Worm (Caenorhabditis elegans) whole organism, L4 larva: ENCODE measurements around the gene wrt-5.

Experiments
- F26F4.8 ChIP-seq: fragments of 200-800 bp; sonication (Bioruptor generic); conservative IDR thresholded peaks from 2 replicates; pipeline ENCODE4 v1.3.6; 2022; ENCODE audit warnings: missing genetic modification characterization, missing compliant biosample characterization
- F37D6.2 ChIP-seq: sonication (generic microtip); optimal IDR thresholded peaks from 2 replicates; lab custom pipeline; 2016; ENCODE audit warnings: mild to moderate bottlenecking, missing genetic modification characterization, missing compliant biosample characterization
- F49E8.2 ChIP-seq: sonication (generic microtip); optimal IDR thresholded peaks from 2 replicates; lab custom pipeline; 2016; ENCODE audit warnings: missing compliant biosample characterization, mild to moderate bottlenecking, missing genetic modification characterization, borderline replicate concordance
- R02D3.7 ChIP-seq: fragments of 150-350 bp; sonication (generic microtip); optimal IDR thresholded peaks from 3 replicates; lab custom pipeline; 2014; ENCODE audit warnings: missing biosample characterization, missing genetic modification characterization
- T20F7.1 ChIP-seq: fragments of 200-800 bp; sonication (Bioruptor generic); optimal IDR thresholded peaks from 2 replicates; lab custom pipeline; 2018; ENCODE audit warnings: mild to moderate bottlenecking, missing genetic modification characterization, missing compliant biosample characterization
- T26A8.4 ChIP-seq: fragments of 200-800 bp; sonication (Bioruptor generic); IDR thresholded peaks from 2 replicates; pipeline ENCODE4 v1.3.6; 2022; ENCODE audit warnings: missing genetic modification characterization, missing compliant biosample characterization
- Y105C5A.15 ChIP-seq: fragments of 200-800 bp; sonication (Bioruptor generic); IDR thresholded peaks from 2 replicates; pipeline ENCODE4 v1.3.6; 2022; ENCODE audit warnings: missing genetic modification characterization, missing compliant biosample characterization
- Y48G9A.11 ChIP-seq: fragments of 200-800 bp; sonication (Bioruptor generic); IDR thresholded peaks from 2 replicates; pipeline ENCODE4 v1.3.6; 2022; ENCODE audit warnings: missing genetic modification reagents, missing genetic modification characterization, missing compliant biosample characterization
- Y5F2A.4 ChIP-seq: fragments of 200-800 bp; sonication (Bioruptor generic); optimal IDR thresholded peaks from 2 replicates; lab custom pipeline; 2018; ENCODE audit warnings: mild to moderate bottlenecking, missing genetic modification characterization, missing compliant biosample characterization
- Y75B8A.6 ChIP-seq: fragments of 200-800 bp; sonication (Bioruptor generic); IDR thresholded peaks from 2 replicates; pipeline ENCODE4 v1.3.6; 2022; ENCODE audit warnings: missing genetic modification reagents, missing genetic modification characterization, missing compliant biosample characterization
- ama-1 ChIP-seq: fragments of 150-350 bp; optimal IDR thresholded peaks from 2 replicates; lab custom pipeline; 2014; ENCODE audit warnings: inconsistent platforms, mixed read lengths
- ceh-20 ChIP-seq: fragments of 200-800 bp; sonication (Bioruptor generic); IDR thresholded peaks from 2 replicates; pipeline ENCODE4 v1.3.6; 2022; ENCODE audit warnings: missing genetic modification reagents, missing genetic modification characterization, missing compliant biosample characterization
- ceh-28 ChIP-seq: fragments of 150-350 bp; optimal IDR thresholded peaks from 2 replicates; lab custom pipeline; 2014; ENCODE audit warnings: missing biosample characterization, missing genetic modification reagents, missing genetic modification characterization
- ceh-44 ChIP-seq: fragments of 200-800 bp; sonication (Bioruptor generic); IDR thresholded peaks from 2 replicates; pipeline ENCODE4 v1.3.6; 2022; ENCODE audit warnings: missing genetic modification reagents, missing genetic modification characterization, missing compliant biosample characterization
- ceh-62 ChIP-seq: sonication (generic microtip); optimal IDR thresholded peaks from 2 replicates; lab custom pipeline; 2017; ENCODE audit warnings: missing biosample characterization, missing genetic modification characterization
- ceh-82 ChIP-seq: sonication (generic microtip); optimal IDR thresholded peaks from 2 replicates; lab custom pipeline; 2017; ENCODE audit warnings: missing biosample characterization, missing genetic modification characterization
- cey-2 ChIP-seq: sonication (generic microtip); optimal IDR thresholded peaks from 3 replicates; lab custom pipeline; 2017; ENCODE audit warnings: missing genetic modification characterization, mild to moderate bottlenecking, missing compliant biosample characterization, antibody characterized with exemption, borderline replicate concordance; ENCODE audit not compliant: insufficient read depth
- ctbp-1 ChIP-seq: fragments of 200-800 bp; sonication (Bioruptor generic); IDR thresholded peaks from 2 replicates; pipeline ENCODE4 v1.3.6; 2022; ENCODE audit warnings: missing genetic modification reagents, missing genetic modification characterization, missing compliant biosample characterization
- daf-16 ChIP-seq, 3 experiments: sonication (generic microtip); optimal IDR thresholded peaks; 2 replicates each; lab custom pipeline; 2016 to 2017; ENCODE audit warnings: missing genetic modification characterization in 3 of 3, missing genetic modification reagents in 3 of 3, mild to moderate bottlenecking in 2 of 3, missing compliant biosample characterization in 2 of 3, missing biosample characterization in 1 of 3, moderate library complexity in 1 of 3
- daf-19 ChIP-seq: fragments of 200-800 bp; sonication (Bioruptor generic); conservative IDR thresholded peaks from 2 replicates; pipeline ENCODE4 v1.3.6; 2022; ENCODE audit warnings: missing genetic modification characterization, missing compliant biosample characterization
- dmd-6 ChIP-seq: fragments of 200-800 bp; sonication (Bioruptor generic); IDR thresholded peaks from 2 replicates; pipeline ENCODE4 v1.3.6; 2022; ENCODE audit warnings: missing genetic modification reagents, missing genetic modification characterization, missing compliant biosample characterization
- dmd-9 ChIP-seq: fragments of 200-800 bp; sonication (Bioruptor generic); IDR thresholded peaks from 2 replicates; pipeline ENCODE4 v1.3.6; 2022; ENCODE audit warnings: missing genetic modification reagents, missing genetic modification characterization, missing compliant biosample characterization
- dpl-1 ChIP-seq: fragments of 150-350 bp; optimal IDR thresholded peaks from 2 replicates; lab custom pipeline; 2014; ENCODE audit warnings: missing biosample characterization, missing genetic modification reagents, missing genetic modification characterization
- duxl-1 ChIP-seq: sonication (generic microtip); optimal IDR thresholded peaks from 2 replicates; lab custom pipeline; 2016; ENCODE audit warnings: mild to moderate bottlenecking, missing genetic modification characterization, moderate library complexity, missing compliant biosample characterization; ENCODE audit not compliant: poor library complexity
- dve-1 ChIP-seq: sonication (generic microtip); optimal IDR thresholded peaks from 2 replicates; lab custom pipeline; 2017; ENCODE audit warnings: antibody characterized with exemption, mild to moderate bottlenecking, missing genetic modification characterization, missing compliant biosample characterization; ENCODE audit not compliant: insufficient read depth
- egl-43 ChIP-seq: fragments of 200-800 bp; sonication (Bioruptor generic); IDR thresholded peaks from 2 replicates; pipeline ENCODE4 v1.3.6; 2022; ENCODE audit warnings: missing genetic modification reagents, missing genetic modification characterization, missing compliant biosample characterization
- fkh-10 ChIP-seq: fragments of 150-350 bp; optimal IDR thresholded peaks from 2 replicates; lab custom pipeline; 2014; ENCODE audit warnings: missing biosample characterization, missing genetic modification reagents, missing genetic modification characterization
- fos-1 ChIP-seq: fragments of 150-350 bp; optimal IDR thresholded peaks from 2 replicates; lab custom pipeline; 2014; ENCODE audit warnings: missing biosample characterization, missing genetic modification characterization
- hmg-1.1 ChIP-seq: fragments of 200-800 bp; sonication (Bioruptor generic); IDR thresholded peaks from 2 replicates; pipeline ENCODE4 v1.3.6; 2022; ENCODE audit warnings: missing genetic modification reagents, missing genetic modification characterization, missing compliant biosample characterization
- lim-7 ChIP-seq: fragments of 200-800 bp; sonication (Bioruptor generic); IDR thresholded peaks from 2 replicates; pipeline ENCODE4 v1.3.6; 2022; ENCODE audit warnings: missing genetic modification characterization, missing compliant biosample characterization
- lin-13 ChIP-seq: fragments of 150-350 bp; optimal IDR thresholded peaks from 2 replicates; lab custom pipeline; 2014; ENCODE audit warnings: missing biosample characterization, missing genetic modification reagents, missing genetic modification characterization
- lin-29 ChIP-seq: fragments of 200-800 bp; sonication (Bioruptor generic); IDR thresholded peaks from 2 replicates; pipeline ENCODE4 v1.3.6; 2022; ENCODE audit warnings: missing genetic modification reagents, missing genetic modification characterization, missing compliant biosample characterization
- lin-38 ChIP-seq: fragments of 200-800 bp; sonication (Bioruptor generic); IDR thresholded peaks from 2 replicates; pipeline ENCODE4 v1.3.6; 2022; ENCODE audit warnings: missing genetic modification reagents, missing genetic modification characterization, missing compliant biosample characterization
- lir-3 ChIP-seq: sonication (generic microtip); optimal IDR thresholded peaks from 2 replicates; lab custom pipeline; 2016; ENCODE audit warnings: mild to moderate bottlenecking, missing genetic modification characterization, missing compliant biosample characterization
- lsy-2 ChIP-seq, 2 experiments: fragments of 150-350 bp in 1 of 2; sonication (generic microtip) in 1 of 2; optimal IDR thresholded peaks; 2 replicates each; lab custom pipeline; 2014 to 2017; ENCODE audit warnings: missing biosample characterization in 2 of 2, missing genetic modification characterization in 2 of 2
- madf-5 ChIP-seq, 2 experiments: fragments of 200-800 bp; sonication (Bioruptor generic); IDR thresholded peaks; 2 replicates each; pipeline ENCODE4 v1.3.6; 2022; ENCODE audit warnings: missing compliant biosample characterization in 2 of 2, missing genetic modification characterization in 2 of 2
- mdl-1 ChIP-seq, 2 experiments: fragments of 150-350 bp in 1 of 2; sonication (generic microtip) in 1 of 2; optimal IDR thresholded peaks; 2 replicates each; lab custom pipeline; 2014 to 2017; ENCODE audit warnings: missing biosample characterization in 2 of 2, missing genetic modification characterization in 2 of 2
- mes-2 ChIP-seq: sonication (generic microtip); optimal IDR thresholded peaks from 2 replicates; lab custom pipeline; 2016; ENCODE audit warnings: missing genotype, mild to moderate bottlenecking, missing genetic modification characterization, missing compliant biosample characterization; ENCODE audit not compliant: poor library complexity, severe bottlenecking
- mxl-2 ChIP-seq: fragments of 200-800 bp; sonication (Bioruptor generic); conservative IDR thresholded peaks from 2 replicates; pipeline ENCODE4 v1.3.6; 2022; ENCODE audit warnings: missing genetic modification reagents, missing genetic modification characterization, missing compliant biosample characterization
- nhr-102 ChIP-seq: sonication (generic microtip); optimal IDR thresholded peaks from 2 replicates; lab custom pipeline; 2016; ENCODE audit warnings: mild to moderate bottlenecking, missing genetic modification characterization, moderate library complexity, missing compliant biosample characterization
- nhr-42 ChIP-seq: fragments of 200-800 bp; sonication (Bioruptor generic); IDR thresholded peaks from 2 replicates; pipeline ENCODE4 v1.3.6; 2022; ENCODE audit warnings: missing genetic modification characterization, missing compliant biosample characterization
- nhr-77 ChIP-seq: fragments of 150-350 bp; optimal IDR thresholded peaks from 2 replicates; lab custom pipeline; 2014; ENCODE audit warnings: missing biosample characterization, missing genetic modification characterization
- saeg-2 ChIP-seq: fragments of 200-800 bp; sonication (Bioruptor generic); IDR thresholded peaks from 2 replicates; pipeline ENCODE4 v1.3.6; 2022; ENCODE audit warnings: missing genetic modification reagents, missing genetic modification characterization, missing compliant biosample characterization
- sdz-12 ChIP-seq: fragments of 200-800 bp; sonication (Bioruptor generic); optimal IDR thresholded peaks from 2 replicates; lab custom pipeline; 2018; ENCODE audit warnings: mild to moderate bottlenecking, missing genetic modification characterization, missing compliant biosample characterization
- set-16 ChIP-seq: fragments of 200-800 bp; sonication (Bioruptor generic); IDR thresholded peaks from 2 replicates; pipeline ENCODE4 v1.3.6; 2022; ENCODE audit warnings: missing genetic modification reagents, missing genetic modification characterization, missing compliant biosample characterization
- unc-39 ChIP-seq: sonication (generic microtip); optimal IDR thresholded peaks from 2 replicates; lab custom pipeline; 2017; ENCODE audit warnings: missing biosample characterization, missing genetic modification characterization
- zfp-2 ChIP-seq: sonication (generic microtip); optimal IDR thresholded peaks from 2 replicates; lab custom pipeline; 2016; ENCODE audit warnings: mild to moderate bottlenecking, missing genetic modification characterization, missing compliant biosample characterization
- zip-11 ChIP-seq: fragments of 200-800 bp; sonication (Bioruptor generic); IDR thresholded peaks from 2 replicates; pipeline ENCODE4 v1.3.6; 2022; ENCODE audit warnings: missing genetic modification characterization, missing compliant biosample characterization
- ztf-11 ChIP-seq: fragments of 150-350 bp; optimal IDR thresholded peaks from 2 replicates; lab custom pipeline; 2014; ENCODE audit warnings: missing biosample characterization, missing genetic modification characterization

Gene wrt-5

DNA sequence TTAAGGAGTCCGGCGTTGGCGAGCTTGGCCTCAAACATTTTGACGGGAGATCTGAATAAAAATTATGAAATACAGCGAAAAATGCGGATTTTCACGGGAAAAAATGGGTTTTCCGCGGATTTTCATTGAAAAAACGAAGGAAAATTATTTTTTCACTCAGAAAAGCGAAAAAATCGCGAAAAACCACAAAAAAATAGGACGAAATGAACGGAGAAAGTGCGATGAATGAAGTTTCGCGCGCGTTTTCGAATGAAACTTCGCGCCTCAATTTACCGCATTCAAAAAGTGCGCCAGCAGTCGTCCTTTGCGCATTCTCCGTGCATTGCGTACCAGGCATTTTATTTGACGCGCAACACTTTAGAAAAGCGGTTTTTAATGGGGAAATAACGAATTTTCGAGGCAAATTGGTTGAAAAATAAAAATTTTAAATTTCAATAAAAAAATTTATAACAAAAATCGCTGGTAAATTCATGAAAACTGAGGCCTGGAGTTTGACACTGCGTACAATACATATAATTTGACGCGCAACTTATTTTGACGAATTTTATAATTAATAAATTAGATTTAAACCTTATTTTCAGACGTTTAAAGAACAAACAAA is 1.9 kb downstream of the wrt-5 start, which contains the start of gene pcn-1:
Gene pcn-1, minus strand, starts transcription at position 51 of the 601 bp plus-strand sequence.
- peak; percentile 94 for TF ChIP-seq nhr-42 (GFP tag; lab: Robert Waterston, UW)
- TF ChIP-seq egl-43 (GFP tag; lab: Robert Waterston, UW), result peak; percentile 85
- peak; percentile 88 for TF ChIP-seq lin-29
- TF ChIP-seq dpl-1 (GFP tag; lab: Kevin White, UChicago), result peak; percentile 99
- TF ChIP-seq duxl-1, result peak; percentile 87
- TF ChIP-seq F37D6.2 (tag; lab: Kevin White, UChicago), result peak; percentile 94
- no peak for TF ChIP-seq madf-5 (GFP tag; IDR thresholded peaks at IDR 0.05; lab: Robert Waterston, UW)
- peak; percentile 91 for TF ChIP-seq mes-2 (tag; lab: Kevin White, UChicago)
- TF ChIP-seq mxl-2 (GFP tag; lab: Robert Waterston, UW), result peak; percentile 84
- no peak for TF ChIP-seq T20F7.1 (GFP tag; lab: Kevin White, UChicago)
- TF ChIP-seq sdz-12 (GFP tag; lab: Kevin White, UChicago), result no peak
- TF ChIP-seq ceh-20 (GFP tag; lab: Robert Waterston, UW), result peak; percentile 93
- TF ChIP-seq ama-1, result peak; percentile 70
- TF ChIP-seq lir-3 (tag; lab: Kevin White, UChicago), result peak; percentile 53
- TF ChIP-seq Y105C5A.15, result 0 out of 2 replicates have a peak, but pooled peaks have one; percentile 43
- peak; percentile 90 for TF ChIP-seq dmd-9
- TF ChIP-seq cey-2 (tag; lab: Kevin White, UChicago), result no peak
- peak; percentile 82 for TF ChIP-seq ctbp-1 (GFP tag; lab: Robert Waterston, UW)
- no peak for TF ChIP-seq ceh-62
- TF ChIP-seq lim-7, result no peak
- TF ChIP-seq fkh-10 (GFP tag; lab: Kevin White, UChicago), result peak; percentile 65
- peak; percentile 65; the same call in 1 of the 2 replicates for TF ChIP-seq ceh-44 (GFP tag; lab: Robert Waterston, UW)
- peak; percentile 89 for TF ChIP-seq nhr-77 (tag; lab: Kevin White, UChicago)
- peak; percentile 94 for TF ChIP-seq lin-38
- peak; percentile 96 for TF ChIP-seq nhr-102
- peak; percentile 91 for TF ChIP-seq Y48G9A.11 (GFP tag; lab: Robert Waterston, UW)
- TF ChIP-seq saeg-2, result peak; percentile 89
- no peak for TF ChIP-seq zip-11
- TF ChIP-seq set-16 (GFP tag; lab: Robert Waterston, UW), result peak; percentile 48; the same call in 1 of the 2 replicates
- TF ChIP-seq ztf-11 (tag; lab: Kevin White, UChicago), result no peak
- TF ChIP-seq ceh-28, result no peak
- TF ChIP-seq F26F4.8 (GFP tag; lab: Robert Waterston, UW), result no peak
- TF ChIP-seq mdl-1 (tag; optimal IDR thresholded peaks at IDR 0.05; lab: Kevin White, UChicago), result peak in 1 of 2 experiments; percentile 12
- peak; percentile 96 for TF ChIP-seq F49E8.2 (tag; lab: Kevin White, UChicago)
- peak; percentile 93 for TF ChIP-seq T26A8.4 (GFP tag; lab: Robert Waterston, UW)
- peak; percentile 79 for TF ChIP-seq zfp-2 (tag; lab: Kevin White, UChicago)
- TF ChIP-seq lin-13 (GFP tag; lab: Kevin White, UChicago), result peak; percentile 82
- TF ChIP-seq daf-19, result peak; percentile 91
- TF ChIP-seq hmg-1.1 (GFP tag; lab: Robert Waterston, UW), result peak; percentile 92
- TF ChIP-seq ceh-82 (tag; lab: Kevin White, UChicago), result no peak
- no peak for TF ChIP-seq Y75B8A.6 (GFP tag; lab: Robert Waterston, UW)
- peak; percentile 68 to 96 for TF ChIP-seq lsy-2 (tag; optimal IDR thresholded peaks at IDR 0.05; lab: Kevin White, UChicago)
- TF ChIP-seq Y5F2A.4, result peak; percentile 53
- no peak for TF ChIP-seq fos-1
- TF ChIP-seq dve-1 (tag; lab: Kevin White, UChicago), result peak; percentile 96
- TF ChIP-seq unc-39, result no peak
- peak; percentile 93 for TF ChIP-seq dmd-6 (GFP tag; lab: Robert Waterston, UW)
- peak; percentile 42 to 90 for TF ChIP-seq daf-16 (GFP tag; optimal IDR thresholded peaks at IDR 0.05; lab: Kevin White, UChicago)
- TF ChIP-seq daf-16 (tag; optimal IDR thresholded peaks at IDR 0.05; lab: Kevin White, UChicago), result peak; percentile 31
- no peak for TF ChIP-seq R02D3.7 (tag; lab: Kevin White, UChicago)
